Fruit fly (Drosophila melanogaster) S2 (cell line): ENCODE measurements around the gene CkIalpha.

Experiments
- CG8478 ChIP-seq: fragments of >200 bp; optimal IDR thresholded peaks from 2 replicates; lab custom pipeline; 2018
- CTCF ChIP-seq, 2 experiments: fragments of >200 bp; optimal IDR thresholded peaks; 2 replicates each; lab custom pipeline; 2018

DNA sequence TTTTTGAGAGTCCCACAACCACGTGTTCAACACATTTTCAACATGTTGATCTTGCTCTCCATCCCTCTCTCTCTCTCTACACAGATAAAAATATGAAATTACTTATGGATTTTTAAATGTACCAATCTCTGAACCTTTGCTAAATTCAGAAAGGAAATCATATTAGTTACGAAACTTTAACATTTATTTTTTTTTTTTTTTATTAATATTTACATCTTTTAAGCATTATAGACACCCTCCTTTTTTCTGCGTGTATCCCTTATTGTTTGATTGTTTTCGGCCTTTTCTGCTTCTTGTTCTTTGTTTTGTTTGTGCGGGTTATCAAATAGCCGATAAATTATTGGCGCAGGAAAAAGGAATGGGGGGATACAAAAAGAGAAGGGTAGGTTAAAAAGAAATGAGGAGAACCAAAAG lies 13.1 kb downstream of the CkIalpha start:
- no peak for TF ChIP-seq CG8478 (lab: Kevin White, UChicago)
- TF ChIP-seq CTCF (optimal IDR thresholded peaks at IDR 0.05; lab: Kevin White, UChicago): no peak
